Fruit fly (Drosophila melanogaster) whole organism: ENCODE data around the gene CG33127.

Source experiments
- Dll ChIP-seq: fragments of >200 bp; optimal IDR thresholded peaks from 2 replicates; lab custom pipeline; 2017
- EcR ChIP-seq, 2 experiments: fragments of >200 bp; optimal IDR thresholded peaks; 2 replicates each; lab custom pipeline; 2017; ENCODE audit warnings: missing biosample characterization in 2 of 2, missing genetic modification characterization in 2 of 2, missing genetic modification reagents in 2 of 2

DNA sequence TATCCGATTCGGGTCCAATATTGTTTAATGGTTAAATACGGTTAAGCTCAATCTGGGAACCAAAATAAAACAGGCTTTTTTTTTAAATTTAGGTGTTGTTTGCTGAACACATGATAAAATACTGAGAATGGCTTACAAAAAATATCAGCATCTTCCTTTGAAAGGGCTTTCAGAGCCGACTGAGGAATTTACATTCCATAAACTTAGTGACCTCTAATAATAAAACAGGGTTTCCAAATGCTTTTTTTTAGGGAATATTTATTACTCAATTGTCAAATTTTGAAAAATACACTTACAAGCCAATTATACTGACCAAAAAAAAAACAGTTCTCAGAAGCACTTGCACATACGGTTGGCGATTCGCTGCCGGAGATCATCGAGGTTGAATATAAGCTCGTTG lies 7.8 kb downstream of the CG33127 start, which contains the start of gene CG43755:
- TF ChIP-seq EcR (GFP tag; optimal IDR thresholded peaks at IDR 0.05; lab: Kevin White, UChicago) (no peak), Dll (lab: Kevin White, UChicago) (no peak)
